Fruit fly (Drosophila melanogaster) whole organism, adult: ENCODE results near the gene CG3038.

Source experiments
- CG11617 ChIP-seq: fragments of 200-800 bp; sonication (Bioruptor generic); optimal IDR thresholded peaks from 2 replicates; lab custom pipeline; 2017; ENCODE audit warnings: mild to moderate bottlenecking, missing biosample characterization, missing genetic modification reagents, missing genetic modification characterization
- CG12768 ChIP-seq: fragments of 200-800 bp; sonication (Bioruptor generic); optimal IDR thresholded peaks from 2 replicates; lab custom pipeline; 2017; ENCODE audit warnings: missing biosample characterization, missing genetic modification characterization, mild to moderate bottlenecking, moderate library complexity, missing genetic modification reagents
- CG14711 ChIP-seq: fragments of 200-800 bp; sonication (Bioruptor generic); optimal IDR thresholded peaks from 2 replicates; lab custom pipeline; 2018; ENCODE audit warnings: missing biosample characterization, mild to moderate bottlenecking, missing genetic modification characterization, moderate library complexity
- CG1620 ChIP-seq: fragments of 200-800 bp; sonication (Bioruptor generic); optimal IDR thresholded peaks from 2 replicates; lab custom pipeline; 2016; ENCODE audit warnings: missing biosample characterization, missing genetic modification characterization
- CG33017 ChIP-seq: fragments of 200-800 bp; sonication (Bioruptor generic); optimal IDR thresholded peaks from 2 replicates; lab custom pipeline; 2018; ENCODE audit warnings: missing biosample characterization, mild to moderate bottlenecking, missing genetic modification characterization, moderate library complexity
- CG5204 ChIP-seq: fragments of 200-800 bp; sonication (Bioruptor generic); optimal IDR thresholded peaks from 2 replicates; lab custom pipeline; 2016; ENCODE audit warnings: missing biosample characterization, missing genetic modification characterization
- CG7045 ChIP-seq: fragments of 200-800 bp; sonication (Bioruptor generic); optimal IDR thresholded peaks from 2 replicates; lab custom pipeline; 2017; ENCODE audit warnings: missing biosample characterization, mild to moderate bottlenecking, missing genetic modification characterization
- CG7101 ChIP-seq: fragments of 200-800 bp; sonication (Bioruptor generic); optimal IDR thresholded peaks from 2 replicates; lab custom pipeline; 2018; ENCODE audit warnings: missing biosample characterization, mild to moderate bottlenecking, missing genetic modification characterization, moderate library complexity
- Clk ChIP-seq: fragments of 200-800 bp; sonication (Bioruptor generic); optimal IDR thresholded peaks from 2 replicates; lab custom pipeline; 2017; ENCODE audit warnings: missing biosample characterization, missing genetic modification characterization
- Crg-1 ChIP-seq: fragments of 200-800 bp; sonication (Bioruptor generic); optimal IDR thresholded peaks from 2 replicates; lab custom pipeline; 2016; ENCODE audit warnings: missing biosample characterization, missing genetic modification characterization
- Hr96 ChIP-seq: fragments of 200-800 bp; sonication (Bioruptor generic); optimal IDR thresholded peaks from 2 replicates; lab custom pipeline; 2016; ENCODE audit warnings: missing biosample characterization, missing genetic modification characterization
- Mnt ChIP-seq: fragments of 200-800 bp; sonication (Bioruptor generic); optimal IDR thresholded peaks from 2 replicates; lab custom pipeline; 2016; ENCODE audit warnings: missing biosample characterization, mild to moderate bottlenecking, missing genetic modification characterization
- bab1 ChIP-seq: fragments of 200-800 bp; sonication (Bioruptor generic); optimal IDR thresholded peaks from 3 replicates; lab custom pipeline; 2019; ENCODE audit warnings: missing biosample characterization, mild to moderate bottlenecking, missing genetic modification characterization, moderate library complexity
- cic ChIP-seq: fragments of 200-800 bp; sonication (Bioruptor generic); optimal IDR thresholded peaks from 2 replicates; lab custom pipeline; 2017; ENCODE audit warnings: missing biosample characterization, mild to moderate bottlenecking, missing genetic modification characterization, moderate library complexity
- cnc ChIP-seq, 2 experiments: fragments of >200 bp; optimal IDR thresholded peaks; 2 replicates each; lab custom pipeline; 2017
- kay ChIP-seq: fragments of 200-800 bp; sonication (Bioruptor generic); peaks from one replicate; lab custom pipeline; 2016; ENCODE audit warnings: missing biosample characterization, missing genetic modification characterization, borderline replicate concordance
- ovo ChIP-seq: fragments of 200-800 bp; sonication (Bioruptor generic); optimal IDR thresholded peaks from 2 replicates; lab custom pipeline; 2016; ENCODE audit warnings: missing biosample characterization, missing genetic modification characterization
- pad ChIP-seq: fragments of 200-800 bp; sonication (Bioruptor generic); optimal IDR thresholded peaks from 3 replicates; lab custom pipeline; 2017; ENCODE audit warnings: missing biosample characterization, missing genetic modification characterization, mild to moderate bottlenecking, moderate library complexity, missing genetic modification reagents
- tj ChIP-seq: fragments of 200-800 bp; sonication (Bioruptor generic); optimal IDR thresholded peaks from 3 replicates; lab custom pipeline; 2017; ENCODE audit warnings: missing biosample characterization, mild to moderate bottlenecking, missing genetic modification characterization, moderate library complexity
- toe ChIP-seq: fragments of 200-800 bp; sonication (Bioruptor generic); optimal IDR thresholded peaks from 2 replicates; lab custom pipeline; 2016; ENCODE audit warnings: missing biosample characterization, missing genetic modification characterization

Gene CG3038

DNA sequence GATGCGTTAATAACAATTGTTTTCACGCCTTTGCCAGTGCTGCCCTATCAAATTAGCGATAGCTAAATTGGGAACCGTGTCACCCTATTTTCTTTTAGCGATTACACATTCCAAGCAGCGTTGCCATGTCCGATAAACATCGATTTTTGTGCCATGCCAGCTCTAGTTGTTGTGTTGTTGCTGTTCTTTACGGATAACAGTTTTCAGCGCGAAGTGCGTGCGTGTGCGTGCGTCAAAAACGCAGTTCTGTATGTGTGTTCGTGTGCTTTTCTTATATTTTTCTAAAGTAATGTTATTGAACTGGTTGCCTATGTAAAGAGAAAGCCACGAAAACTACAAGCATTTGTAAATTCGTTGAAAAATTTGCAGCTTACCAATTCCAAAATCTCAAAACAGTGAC lies at the start of gene CG3038, which contains the start of gene G9a:
TSS of gene CG3038 (minus strand) at position 55 of the 400 bp plus-strand sequence.
TSS of gene G9a (plus strand) at position 177 of the 400 bp plus-strand sequence.
- no peak for TF ChIP-seq cnc (optimal IDR thresholded peaks at IDR 0.05; lab: Kevin White, UChicago)
- TF ChIP-seq Mnt (GFP tag; lab: Kevin White, UChicago): peak; percentile 55
- TF ChIP-seq kay (GFP tag; lab: Kevin White, UChicago): no peak
- no peak for TF ChIP-seq tj (GFP tag; lab: Kevin White, UChicago)
- TF ChIP-seq CG11617 (GFP tag; lab: Kevin White, UChicago): no peak
- TF ChIP-seq Crg-1 (GFP tag; lab: Kevin White, UChicago): no peak
- peak; percentile 92 for TF ChIP-seq bab1 (GFP tag; lab: Kevin White, UChicago)
- TF ChIP-seq CG7101: peak; percentile 16
- TF ChIP-seq CG33017 (tag; lab: Kevin White, UChicago): no peak
- peak; percentile 24 for TF ChIP-seq pad
- peak; percentile 4 for TF ChIP-seq toe (GFP tag; lab: Kevin White, UChicago)
- TF ChIP-seq CG12768: no peak
- peak; percentile 64 for TF ChIP-seq CG1620 (GFP tag; lab: Kevin White, UChicago)
- no peak for TF ChIP-seq CG5204
- peak; percentile 88 for TF ChIP-seq ovo (GFP tag; lab: Kevin White, UChicago)
- peak; percentile 14 for TF ChIP-seq CG14711 (tag; lab: Kevin White, UChicago)
- no peak for TF ChIP-seq CG7045

- no peak for TF ChIP-seq cic (GFP tag; lab: Kevin White, UChicago)
Observed at dm6 chrX:294839-295238, 49.2 kb upstream of the CG3038 start, which contains the start of gene CG13375. Gene CG13375 (minus strand): TSS chrX:294962.

dm6 chrX:293254-293653 lies 47.6 kb upstream of the CG3038 start:
- TF ChIP-seq CG11617 (GFP tag; lab: Kevin White, UChicago): no peak
- TF ChIP-seq ovo (GFP tag; lab: Kevin White, UChicago): no peak
- TF ChIP-seq Clk (GFP tag; lab: Kevin White, UChicago): no peak
- no peak for TF ChIP-seq CG1620 (GFP tag; lab: Kevin White, UChicago)
- no peak for TF ChIP-seq CG5204
- no peak for TF ChIP-seq CG7045
- TF ChIP-seq kay (GFP tag; lab: Kevin White, UChicago): no peak
- TF ChIP-seq bab1 (GFP tag; lab: Kevin White, UChicago): no peak
- no peak for TF ChIP-seq CG7101
- TF ChIP-seq Crg-1 (GFP tag; lab: Kevin White, UChicago): no peak
- no peak for TF ChIP-seq CG12768
- no peak for TF ChIP-seq toe (GFP tag; lab: Kevin White, UChicago)
- TF ChIP-seq CG14711 (tag; lab: Kevin White, UChicago): no peak
- TF ChIP-seq cic (GFP tag; lab: Kevin White, UChicago): no peak

DNA sequence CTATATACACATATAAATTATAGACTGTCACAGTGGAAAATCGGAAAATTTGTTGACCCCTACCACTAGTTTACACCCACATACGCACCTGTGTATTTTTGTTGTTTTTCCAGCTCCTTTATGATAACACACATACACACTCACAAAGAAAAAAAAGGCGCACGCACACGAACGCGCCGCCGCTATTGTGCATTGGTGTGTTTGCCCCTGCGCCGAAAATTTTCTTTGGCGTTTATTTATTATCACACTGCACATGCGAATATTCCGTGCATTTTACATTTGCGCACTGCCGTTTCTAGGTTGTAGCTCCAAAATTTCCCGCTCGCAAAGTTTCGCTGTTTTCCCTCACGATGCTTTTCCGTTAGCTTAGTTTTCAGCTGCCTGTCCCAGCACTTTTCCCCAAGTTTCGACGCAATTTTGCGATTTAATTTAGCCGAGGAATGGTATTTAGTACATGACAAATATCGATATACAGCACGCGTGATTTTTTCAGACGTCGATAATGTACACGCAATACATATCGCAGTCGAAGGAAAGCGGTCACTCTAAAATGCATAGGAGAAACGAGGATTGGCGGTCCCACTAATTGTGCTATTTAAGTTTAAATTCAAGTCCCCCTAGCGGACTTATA lies 33.6 kb upstream of the CG3038 start, which contains the start of the genes CG3777 and ewg:
TSS of gene CG3777 (plus strand) at position 607 of the 631 bp plus-strand sequence.
TSS of gene ewg (minus strand) at position 622 of the 631 bp plus-strand sequence.
- no peak for TF ChIP-seq Hr96 (GFP tag; lab: Kevin White, UChicago)
- TF ChIP-seq pad: peak; percentile 87
- no peak for TF ChIP-seq CG33017 (tag; lab: Kevin White, UChicago)
- TF ChIP-seq bab1 (GFP tag; lab: Kevin White, UChicago): peak; percentile 70
- peak; percentile 43 for TF ChIP-seq ovo (GFP tag; lab: Kevin White, UChicago)
- TF ChIP-seq Mnt (GFP tag; lab: Kevin White, UChicago): peak; percentile 15
- TF ChIP-seq CG7101: peak; percentile 13

dm6 chrX:278370-279096 lies 32.9 kb upstream of the CG3038 start:
- TF ChIP-seq CG1620 (GFP tag; lab: Kevin White, UChicago) (peak; percentile 9), kay (GFP tag; lab: Kevin White, UChicago) (no peak), CG11617 (GFP tag; lab: Kevin White, UChicago) (no peak), Crg-1 (GFP tag; lab: Kevin White, UChicago) (no peak), cic (GFP tag; lab: Kevin White, UChicago) (no peak), CG7101 (peak; percentile 8), ovo (GFP tag; lab: Kevin White, UChicago) (peak; percentile 92), Hr96 (GFP tag; lab: Kevin White, UChicago) (no peak)

DNA sequence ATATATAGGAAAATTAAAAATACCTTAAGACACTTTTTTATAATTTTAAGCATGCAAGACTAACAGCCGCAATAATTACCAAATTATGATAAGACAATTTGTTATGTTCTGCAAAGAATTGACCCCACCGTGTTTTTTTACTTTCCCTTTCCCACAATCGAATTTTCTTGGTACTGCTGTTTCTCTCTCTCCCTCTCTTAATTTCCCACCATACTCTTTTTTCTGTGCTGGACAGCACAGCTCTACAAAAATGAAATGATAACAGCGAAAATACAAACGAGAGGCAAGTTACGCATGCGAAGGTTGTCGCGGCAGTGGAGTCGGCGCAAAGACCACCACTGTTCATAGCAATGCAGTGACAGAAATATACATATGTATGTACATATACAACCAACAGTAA lies 32.2 kb upstream of the CG3038 start:
- no peak for TF ChIP-seq bab1 (GFP tag; lab: Kevin White, UChicago)
- TF ChIP-seq kay (GFP tag; lab: Kevin White, UChicago): peak; percentile 56

dm6 chrX:276569-276968 lies 30.9 kb upstream of the CG3038 start:
- TF ChIP-seq Hr96 (GFP tag; lab: Kevin White, UChicago) (no peak), CG1620 (GFP tag; lab: Kevin White, UChicago) (no peak), CG14711 (tag; lab: Kevin White, UChicago) (no peak), CG7101 (no peak), kay (GFP tag; lab: Kevin White, UChicago) (no peak), CG33017 (tag; lab: Kevin White, UChicago) (no peak), tj (GFP tag; lab: Kevin White, UChicago) (no peak), CG5204 (no peak), pad (no peak), Mnt (GFP tag; lab: Kevin White, UChicago) (no peak), Crg-1 (GFP tag; lab: Kevin White, UChicago) (no peak), CG11617 (GFP tag; lab: Kevin White, UChicago) (no peak), bab1 (GFP tag; lab: Kevin White, UChicago) (no peak), ovo (GFP tag; lab: Kevin White, UChicago) (no peak), CG12768 (no peak), toe (GFP tag; lab: Kevin White, UChicago) (no peak), CG7045 (no peak)
